Worm (Caenorhabditis elegans): Measurements from ENCODE around the gene str-182.

DNA sequence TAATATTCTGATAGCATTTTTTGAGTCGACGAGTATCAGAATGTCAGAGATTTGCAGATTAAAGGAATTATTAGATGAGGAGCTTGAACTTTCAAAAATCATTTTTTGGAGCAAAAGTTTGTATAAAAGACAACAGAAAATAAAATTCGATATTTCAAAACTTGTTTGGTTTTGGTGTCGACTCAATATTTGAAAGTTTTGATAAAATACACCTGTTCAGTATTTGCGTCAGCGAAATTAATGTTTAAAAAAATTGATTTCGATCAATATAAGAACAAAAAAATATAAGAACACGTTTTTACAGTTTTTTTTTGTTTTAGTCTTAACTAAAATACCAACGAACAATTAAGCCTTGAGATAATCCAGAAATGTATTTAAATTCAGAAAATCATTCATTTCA, 12.6 kb downstream of the str-182 start, which contains the start of gene C12D8.13:
- TF ChIP-seq fkh-10 (GFP tag; optimal IDR thresholded peaks at IDR 0.05) (no peak), nhr-237 (tag; optimal IDR thresholded peaks at IDR 0.05) (no peak), skn-1 (tag; optimal IDR thresholded peaks at IDR 0.05) (no peak), ama-1 (optimal IDR thresholded peaks at IDR 0.05) (no peak), elt-3 (tag; optimal IDR thresholded peaks at IDR 0.05) (no peak), unc-39 (tag; optimal IDR thresholded peaks at IDR 0.05) (no peak), pqm-1 (tag; optimal IDR thresholded peaks at IDR 0.05) (no peak), R02D3.7 (tag; optimal IDR thresholded peaks at IDR 0.05) (no peak), elt-2 (tag; optimal IDR thresholded peaks at IDR 0.05) (no peak)
